Worm (Caenorhabditis elegans) whole organism, L1 larva: Measurements from ENCODE around the gene gly-14.

ENCODE experiments used
- elt-2 ChIP-seq: sonication (generic microtip); optimal IDR thresholded peaks from 2 replicates; lab custom pipeline; 2016; ENCODE audit warnings: missing genetic modification characterization, mild to moderate bottlenecking, inconsistent platforms, missing compliant biosample characterization, missing genetic modification reagents
- lsy-2 ChIP-seq, 2 experiments: fragments of 150-350 bp; optimal IDR thresholded peaks; 2 replicates each; lab custom pipeline; 2014; ENCODE audit warnings: missing biosample characterization in 2 of 2, missing genetic modification characterization in 2 of 2

DNA sequence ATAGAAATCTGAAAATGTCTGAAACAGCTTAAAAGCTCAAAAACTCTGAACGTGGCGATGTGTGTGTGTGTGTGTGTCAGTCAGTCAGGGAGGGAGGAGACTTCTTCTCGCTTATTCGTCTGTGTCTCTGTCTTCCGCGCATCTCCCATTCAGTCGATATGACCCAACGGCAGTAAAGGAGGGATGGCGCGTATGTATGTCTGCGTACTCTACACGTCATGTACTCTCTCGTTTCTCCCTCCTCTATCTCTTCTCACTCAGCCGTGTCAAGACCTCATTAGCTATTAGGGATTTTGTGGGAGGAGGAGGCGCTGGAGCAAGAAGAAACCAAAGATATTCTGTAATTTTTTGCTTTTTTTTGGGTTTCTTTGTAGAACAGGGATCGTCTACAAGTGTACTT is 39.0 kb upstream of the gly-14 start:
- TF ChIP-seq lsy-2 (tag; optimal IDR thresholded peaks at IDR 0.05; lab: Kevin White, UChicago) (peak; percentile 61 to 77), elt-2 (tag; lab: Kevin White, UChicago) (no peak)
